Fruit fly (Drosophila melanogaster) whole organism, embryonic: ENCODE measurements around the gene Eip63E.
A peak's percentile ranks its signal among the peaks of the same experiment; 100 is the strongest.

Experiments
- Ada2b ChIP-seq: fragments of 200-800 bp; sonication (Bioruptor generic); IDR thresholded peaks from 2 replicates; pipeline ENCODE4 v1.3.6; 2022; ENCODE audit warnings: missing biosample characterization, missing genetic modification characterization
- B-H1 ChIP-seq: fragments of 200-800 bp; sonication (Bioruptor generic); IDR thresholded peaks from 3 replicates; pipeline ENCODE4 v1.3.6; 2022; ENCODE audit warnings: missing biosample characterization, missing genetic modification characterization
- C15 ChIP-seq: fragments of 200-800 bp; sonication (Bioruptor generic); IDR thresholded peaks from 3 replicates; pipeline ENCODE4 v1.3.6; 2022; ENCODE audit warnings: missing biosample characterization, missing genetic modification characterization
- CG10209 ChIP-seq: fragments of 200-800 bp; sonication (Bioruptor generic); optimal IDR thresholded peaks from 3 replicates; lab custom pipeline; 2017; ENCODE audit warnings: missing biosample characterization, mild to moderate bottlenecking, missing genetic modification characterization, missing genetic modification reagents
- CG11247 ChIP-seq: fragments of 200-800 bp; sonication (Bioruptor generic); IDR thresholded peaks from 2 replicates; pipeline ENCODE4 v1.3.6; 2022; ENCODE audit warnings: missing biosample characterization, missing genetic modification characterization
- CG12155 ChIP-seq: fragments of 200-800 bp; sonication (Bioruptor generic); optimal IDR thresholded peaks from 3 replicates; lab custom pipeline; 2016; ENCODE audit warnings: missing biosample characterization, missing genetic modification characterization
- CG13287 ChIP-seq: fragments of 200-800 bp; sonication (Bioruptor generic); IDR thresholded peaks from 2 replicates; pipeline ENCODE4 v1.3.6; 2022; ENCODE audit warnings: missing biosample characterization, missing genetic modification characterization; ENCODE audit not compliant: partially characterized antibody
- CG14710 ChIP-seq: fragments of 200-800 bp; sonication (Bioruptor generic); optimal IDR thresholded peaks from 3 replicates; lab custom pipeline; 2019; ENCODE audit warnings: missing biosample characterization, mild to moderate bottlenecking, missing genetic modification characterization, moderate library complexity
- CG15479 ChIP-seq: fragments of 200-800 bp; sonication (Bioruptor generic); optimal IDR thresholded peaks from 3 replicates; lab custom pipeline; 2019; ENCODE audit warnings: missing biosample characterization, mild to moderate bottlenecking, missing genetic modification characterization, moderate library complexity
- CG15696 ChIP-seq: fragments of 200-800 bp; sonication (Bioruptor generic); optimal IDR thresholded peaks from 2 replicates; lab custom pipeline; 2019; ENCODE audit warnings: missing biosample characterization, mild to moderate bottlenecking, missing genetic modification characterization, moderate library complexity
- CG17612 ChIP-seq: fragments of 200-800 bp; sonication (Bioruptor generic); IDR thresholded peaks from 2 replicates; pipeline ENCODE4 v1.3.6; 2022; ENCODE audit warnings: missing biosample characterization, missing genetic modification characterization
- CG17829 ChIP-seq: fragments of 200-800 bp; optimal IDR thresholded peaks from 2 replicates; lab custom pipeline; 2019; ENCODE audit warnings: missing biosample characterization, mild to moderate bottlenecking, missing genetic modification characterization, moderate library complexity
- CG17912 ChIP-seq: fragments of 200-800 bp; sonication (Bioruptor generic); optimal IDR thresholded peaks from 2 replicates; lab custom pipeline; 2018; ENCODE audit warnings: missing biosample characterization, mild to moderate bottlenecking, missing genetic modification characterization
- CG18476 ChIP-seq: fragments of 200-800 bp; sonication (Bioruptor generic); optimal IDR thresholded peaks from 2 replicates; lab custom pipeline; 2016; ENCODE audit warnings: missing biosample characterization, mild to moderate bottlenecking, missing genetic modification characterization
- CG2875 ChIP-seq: fragments of 200-800 bp; sonication (Bioruptor generic); optimal IDR thresholded peaks from 2 replicates; lab custom pipeline; 2017; ENCODE audit warnings: missing biosample characterization, mild to moderate bottlenecking, missing genetic modification characterization, missing genetic modification reagents
- CG31224 ChIP-seq: fragments of 200-800 bp; sonication (Bioruptor generic); IDR thresholded peaks from 2 replicates; pipeline ENCODE4 v1.3.6; 2022; ENCODE audit warnings: missing biosample characterization, missing genetic modification characterization
- CG34224 ChIP-seq: fragments of 200-800 bp; sonication (Bioruptor generic); IDR thresholded peaks from 3 replicates; pipeline ENCODE4 v1.3.6; 2022; ENCODE audit warnings: missing biosample characterization, missing genetic modification characterization; ENCODE audit not compliant: partially characterized antibody
- CG4404 ChIP-seq: fragments of 200-800 bp; sonication (Bioruptor generic); IDR thresholded peaks from 2 replicates; pipeline ENCODE4 v1.3.6; 2022; ENCODE audit warnings: missing biosample characterization, missing genetic modification characterization
- CG4707 ChIP-seq: fragments of 200-800 bp; sonication (Bioruptor generic); optimal IDR thresholded peaks from 2 replicates; lab custom pipeline; 2018; ENCODE audit warnings: missing biosample characterization, mild to moderate bottlenecking, missing genetic modification characterization, moderate library complexity
- CG5245 ChIP-seq: fragments of 200-800 bp; sonication (Bioruptor generic); optimal IDR thresholded peaks from 3 replicates; lab custom pipeline; 2016; ENCODE audit warnings: missing biosample characterization, missing genetic modification characterization
- CG6175 ChIP-seq: fragments of 200-800 bp; sonication (Bioruptor generic); IDR thresholded peaks from 3 replicates; pipeline ENCODE4 v1.3.6; 2022; ENCODE audit warnings: missing biosample characterization, missing genetic modification characterization
- CG6683 ChIP-seq: fragments of 200-800 bp; sonication (Bioruptor generic); optimal IDR thresholded peaks from 2 replicates; lab custom pipeline; 2017; ENCODE audit warnings: missing biosample characterization, mild to moderate bottlenecking, missing genetic modification characterization, missing genetic modification reagents
- CG6689 ChIP-seq: fragments of 200-800 bp; sonication (Bioruptor generic); IDR thresholded peaks from 2 replicates; pipeline ENCODE4 v1.3.6; 2022; ENCODE audit warnings: missing biosample characterization, missing genetic modification characterization
- CG6765 ChIP-seq: fragments of 200-800 bp; sonication (Bioruptor generic); optimal IDR thresholded peaks from 3 replicates; lab custom pipeline; 2017; ENCODE audit warnings: missing biosample characterization, mild to moderate bottlenecking, missing genetic modification characterization
- CG7987 ChIP-seq: fragments of 200-800 bp; sonication (Bioruptor generic); optimal IDR thresholded peaks from 2 replicates; lab custom pipeline; 2018; ENCODE audit warnings: missing biosample characterization, mild to moderate bottlenecking, missing genetic modification characterization, moderate library complexity
- CG9609 ChIP-seq: fragments of 200-800 bp; sonication (Bioruptor generic); optimal IDR thresholded peaks from 3 replicates; lab custom pipeline; 2016; ENCODE audit warnings: missing biosample characterization, missing genetic modification characterization
- CrebB ChIP-seq: fragments of 200-800 bp; sonication (Bioruptor generic); optimal IDR thresholded peaks from 3 replicates; lab custom pipeline; 2018; ENCODE audit warnings: missing biosample characterization, mild to moderate bottlenecking, missing genetic modification characterization
- Dip2 ChIP-seq: fragments of 200-800 bp; sonication (Bioruptor generic); IDR thresholded peaks from 2 replicates; pipeline ENCODE4 v1.3.6; 2022; ENCODE audit warnings: missing biosample characterization, missing genetic modification characterization
- HHEX ChIP-seq: fragments of 200-800 bp; sonication (Bioruptor generic); optimal IDR thresholded peaks from 3 replicates; lab custom pipeline; 2017; ENCODE audit warnings: missing biosample characterization, mild to moderate bottlenecking, missing genetic modification characterization, missing genetic modification reagents
- Hand ChIP-seq: fragments of 200-800 bp; sonication (Bioruptor generic); optimal IDR thresholded peaks from 2 replicates; lab custom pipeline; 2017; ENCODE audit warnings: mild to moderate bottlenecking, missing biosample characterization, missing genetic modification reagents, missing genetic modification characterization
- Lhr ChIP-seq: fragments of 200-800 bp; sonication (Bioruptor generic); optimal IDR thresholded peaks from 3 replicates; lab custom pipeline; 2017; ENCODE audit warnings: mild to moderate bottlenecking, missing biosample characterization, missing genetic modification reagents, missing genetic modification characterization
- MTF-1 ChIP-seq: fragments of 200-800 bp; sonication (Bioruptor generic); optimal IDR thresholded peaks from 2 replicates; lab custom pipeline; 2018; ENCODE audit warnings: missing biosample characterization, mild to moderate bottlenecking, missing genetic modification characterization, borderline replicate concordance
- NfI ChIP-seq: fragments of 200-800 bp; sonication (Bioruptor generic); optimal IDR thresholded peaks from 3 replicates; lab custom pipeline; 2018; ENCODE audit warnings: missing biosample characterization, mild to moderate bottlenecking, missing genetic modification characterization, moderate library complexity
- Spps ChIP-seq: fragments of 200-800 bp; sonication (Bioruptor generic); optimal IDR thresholded peaks from 2 replicates; lab custom pipeline; 2018; ENCODE audit warnings: missing biosample characterization, mild to moderate bottlenecking, missing genetic modification characterization
- Xbp1 ChIP-seq: fragments of 200-800 bp; sonication (Bioruptor generic); optimal IDR thresholded peaks from 3 replicates; lab custom pipeline; 2016; ENCODE audit warnings: missing biosample characterization, mild to moderate bottlenecking, missing genetic modification characterization
- caup ChIP-seq: fragments of 200-800 bp; sonication (Bioruptor generic); optimal IDR thresholded peaks from 3 replicates; lab custom pipeline; 2017; ENCODE audit warnings: missing biosample characterization, mild to moderate bottlenecking, missing genetic modification characterization, moderate library complexity; ENCODE audit not compliant: severe bottlenecking
- eyg ChIP-seq: fragments of 200-800 bp; sonication (Bioruptor generic); optimal IDR thresholded peaks from 3 replicates; lab custom pipeline; 2016; ENCODE audit warnings: missing biosample characterization, missing genetic modification characterization
- fd3F ChIP-seq: fragments of 200-800 bp; sonication (Bioruptor generic); optimal IDR thresholded peaks from 2 replicates; lab custom pipeline; 2018; ENCODE audit warnings: missing biosample characterization, mild to moderate bottlenecking, missing genetic modification characterization, moderate library complexity
- h ChIP-seq: fragments of >200 bp; optimal IDR thresholded peaks from 2 replicates; lab custom pipeline; 2017
- ind ChIP-seq: fragments of 200-800 bp; sonication (Bioruptor generic); optimal IDR thresholded peaks from 3 replicates; lab custom pipeline; 2016; ENCODE audit warnings: missing biosample characterization, missing genetic modification characterization
- knrl ChIP-seq: fragments of 200-800 bp; sonication (Bioruptor generic); IDR thresholded peaks from 3 replicates; pipeline ENCODE4 v1.3.6; 2022; ENCODE audit warnings: missing biosample characterization, missing genetic modification characterization; ENCODE audit not compliant: partially characterized antibody
- lbe ChIP-seq: fragments of 200-800 bp; sonication (Bioruptor generic); optimal IDR thresholded peaks from 2 replicates; lab custom pipeline; 2016; ENCODE audit warnings: missing biosample characterization, mild to moderate bottlenecking, missing genetic modification characterization
- maf-S ChIP-seq: fragments of 200-800 bp; sonication (Bioruptor generic); optimal IDR thresholded peaks from 2 replicates; lab custom pipeline; 2016; ENCODE audit warnings: missing biosample characterization, missing genetic modification characterization
- nerfin-2 ChIP-seq: fragments of 200-800 bp; sonication (Bioruptor generic); IDR thresholded peaks from 2 replicates; pipeline ENCODE4 v1.3.6; 2022; ENCODE audit warnings: missing biosample characterization, missing genetic modification characterization; ENCODE audit not compliant: partially characterized antibody
- peb ChIP-seq: fragments of 200-800 bp; sonication (Bioruptor generic); IDR thresholded peaks from 2 replicates; pipeline ENCODE4 v1.3.6; 2022; ENCODE audit warnings: missing biosample characterization, missing genetic modification characterization
- stc ChIP-seq: fragments of 200-800 bp; sonication (Bioruptor generic); IDR thresholded peaks from 2 replicates; pipeline ENCODE4 v1.3.6; 2022; ENCODE audit warnings: missing biosample characterization, missing genetic modification characterization
- tap ChIP-seq: fragments of 200-800 bp; optimal IDR thresholded peaks from 3 replicates; lab custom pipeline; 2019; ENCODE audit warnings: missing biosample characterization, mild to moderate bottlenecking, missing genetic modification characterization, moderate library complexity
- trem ChIP-seq: fragments of 200-800 bp; optimal IDR thresholded peaks from 3 replicates; lab custom pipeline; 2019; ENCODE audit warnings: missing biosample characterization, mild to moderate bottlenecking, missing genetic modification characterization, moderate library complexity
- z ChIP-seq: fragments of 200-800 bp; sonication (Bioruptor generic); IDR thresholded peaks from 3 replicates; pipeline ENCODE4 v1.3.6; 2022; ENCODE audit warnings: missing biosample characterization, missing genetic modification characterization
- zfh1 ChIP-seq: fragments of 200-800 bp; sonication (Bioruptor generic); IDR thresholded peaks from 3 replicates; pipeline ENCODE4 v1.3.6; 2022; ENCODE audit warnings: missing biosample characterization, missing genetic modification characterization

Eip63E gene

DNA sequence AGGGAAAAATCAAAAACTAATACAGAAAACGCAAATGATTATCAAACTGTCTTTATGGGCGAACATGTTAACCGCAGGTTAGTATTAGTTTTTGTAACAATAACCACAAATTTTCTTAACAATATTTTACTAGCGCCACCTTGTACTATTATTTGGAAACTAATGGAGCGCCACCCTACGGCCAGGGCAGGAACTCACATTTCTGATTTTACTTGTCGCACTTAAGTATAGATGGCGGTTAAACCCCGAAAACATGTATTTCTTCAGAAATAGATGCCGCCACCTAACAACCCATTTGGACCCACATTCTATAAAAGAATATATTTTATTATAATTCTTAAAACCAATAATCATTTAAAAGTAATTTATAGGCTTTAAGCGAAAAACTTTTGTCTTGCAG is 100.8 kb downstream of the Eip63E start (continued):
- TF ChIP-seq CG17912 (peak; percentile 75), CG13287 (GFP tag; lab: Robert Waterston, UW) (peak; percentile 57; the same call in 1 of the 2 replicates), CG6765 (GFP tag; lab: Kevin White, UChicago) (no peak), CG18476 (GFP tag; lab: Kevin White, UChicago) (peak; percentile 28), tap (tag; lab: Kevin White, UChicago) (peak; percentile 22), Xbp1 (GFP tag; lab: Kevin White, UChicago) (peak; percentile 95), knrl (GFP tag; lab: Robert Waterston, UW) (peak; percentile 51; the same call in 1 of the 3 replicates), CG9609 (GFP tag; lab: Kevin White, UChicago) (peak; percentile 78), CG15696 (tag; lab: Kevin White, UChicago) (peak; percentile 93), NfI (GFP tag; lab: Kevin White, UChicago) (peak; percentile 84), CG4404 (GFP tag; lab: Robert Waterston, UW) (peak; percentile 55), Lhr (GFP tag; lab: Kevin White, UChicago) (peak; percentile 91), HHEX (peak; percentile 50), CG6689 (GFP tag; lab: Robert Waterston, UW) (peak; percentile 43; the same call in 1 of the 2 replicates), CG11247 (GFP tag; lab: Robert Waterston, UW) (peak; percentile 90), maf-S (peak; percentile 52), CG6175 (GFP tag; lab: Robert Waterston, UW) (peak; percentile 26; the same call in 1 of the 3 replicates), z (GFP tag; lab: Robert Waterston, UW) (no peak), CG7987 (peak; percentile 87), CG5245 (GFP tag; lab: Kevin White, UChicago) (peak; percentile 93), Dip2 (GFP tag; lab: Robert Waterston, UW) (peak; percentile 100), CrebB (peak; percentile 9), CG14710 (tag; lab: Kevin White, UChicago) (no peak), CG15479 (GFP tag; lab: Kevin White, UChicago) (no peak), eyg (GFP tag; lab: Kevin White, UChicago) (peak; percentile 30), CG4707 (GFP tag; lab: Kevin White, UChicago) (no peak), ind (GFP tag; lab: Kevin White, UChicago) (peak; percentile 82), lbe (GFP tag; lab: Kevin White, UChicago) (peak; percentile 8), CG17612 (GFP tag; lab: Robert Waterston, UW) (peak; percentile 49; the same call in 1 of the 2 replicates), CG6683 (GFP tag; lab: Kevin White, UChicago) (no peak), nerfin-2 (GFP tag; lab: Robert Waterston, UW) (no peak), CG10209 (peak; percentile 70), stc (0 out of 2 replicates have a peak, but pooled peaks have one; percentile 17), CG34224 (GFP tag; lab: Robert Waterston, UW) (no peak), B-H1 (no peak; the same call in 2 of the 3 replicates), CG31224 (GFP tag; lab: Robert Waterston, UW) (0 out of 2 replicates have a peak, but pooled peaks have one; percentile 28), MTF-1 (GFP tag; lab: Kevin White, UChicago) (peak; percentile 86), CG17829 (peak; percentile 88), Ada2b (GFP tag; lab: Robert Waterston, UW) (peak; percentile 58; the same call in 1 of the 2 replicates), trem (peak; percentile 57), CG12155 (GFP tag; lab: Kevin White, UChicago) (peak; percentile 81), caup (GFP tag; lab: Kevin White, UChicago) (peak; percentile 76), h (lab: Kevin White, UChicago) (no peak), peb (peak; percentile 59; the same call in 1 of the 2 replicates), Hand (GFP tag; lab: Kevin White, UChicago) (no peak), zfh1 (peak; percentile 89), C15 (GFP tag; lab: Robert Waterston, UW) (no peak), Spps (peak; percentile 44), fd3F (GFP tag; lab: Kevin White, UChicago) (peak; percentile 63), CG2875 (GFP tag; lab: Kevin White, UChicago) (peak; percentile 60)
